Fruit fly (Drosophila melanogaster) whole organism, adult: ENCODE results near the gene sl.

Source experiments
- CG11617 ChIP-seq: fragments of 200-800 bp; sonication (Bioruptor generic); optimal IDR thresholded peaks from 2 replicates; lab custom pipeline; 2017; ENCODE audit warnings: mild to moderate bottlenecking, missing biosample characterization, missing genetic modification reagents, missing genetic modification characterization
- CG12768 ChIP-seq: fragments of 200-800 bp; sonication (Bioruptor generic); optimal IDR thresholded peaks from 2 replicates; lab custom pipeline; 2017; ENCODE audit warnings: missing biosample characterization, missing genetic modification characterization, mild to moderate bottlenecking, moderate library complexity, missing genetic modification reagents
- CG14711 ChIP-seq: fragments of 200-800 bp; sonication (Bioruptor generic); optimal IDR thresholded peaks from 2 replicates; lab custom pipeline; 2018; ENCODE audit warnings: missing biosample characterization, mild to moderate bottlenecking, missing genetic modification characterization, moderate library complexity
- CG1620 ChIP-seq: fragments of 200-800 bp; sonication (Bioruptor generic); optimal IDR thresholded peaks from 2 replicates; lab custom pipeline; 2016; ENCODE audit warnings: missing biosample characterization, missing genetic modification characterization
- CG33017 ChIP-seq: fragments of 200-800 bp; sonication (Bioruptor generic); optimal IDR thresholded peaks from 2 replicates; lab custom pipeline; 2018; ENCODE audit warnings: missing biosample characterization, mild to moderate bottlenecking, missing genetic modification characterization, moderate library complexity
- CG5204 ChIP-seq: fragments of 200-800 bp; sonication (Bioruptor generic); optimal IDR thresholded peaks from 2 replicates; lab custom pipeline; 2016; ENCODE audit warnings: missing biosample characterization, missing genetic modification characterization
- CG7045 ChIP-seq: fragments of 200-800 bp; sonication (Bioruptor generic); optimal IDR thresholded peaks from 2 replicates; lab custom pipeline; 2017; ENCODE audit warnings: missing biosample characterization, mild to moderate bottlenecking, missing genetic modification characterization
- CG7101 ChIP-seq: fragments of 200-800 bp; sonication (Bioruptor generic); optimal IDR thresholded peaks from 2 replicates; lab custom pipeline; 2018; ENCODE audit warnings: missing biosample characterization, mild to moderate bottlenecking, missing genetic modification characterization, moderate library complexity
- Clk ChIP-seq: fragments of 200-800 bp; sonication (Bioruptor generic); optimal IDR thresholded peaks from 2 replicates; lab custom pipeline; 2017; ENCODE audit warnings: missing biosample characterization, missing genetic modification characterization
- Crg-1 ChIP-seq: fragments of 200-800 bp; sonication (Bioruptor generic); optimal IDR thresholded peaks from 2 replicates; lab custom pipeline; 2016; ENCODE audit warnings: missing biosample characterization, missing genetic modification characterization
- Hr96 ChIP-seq: fragments of 200-800 bp; sonication (Bioruptor generic); optimal IDR thresholded peaks from 2 replicates; lab custom pipeline; 2016; ENCODE audit warnings: missing biosample characterization, missing genetic modification characterization
- Mnt ChIP-seq: fragments of 200-800 bp; sonication (Bioruptor generic); optimal IDR thresholded peaks from 2 replicates; lab custom pipeline; 2016; ENCODE audit warnings: missing biosample characterization, mild to moderate bottlenecking, missing genetic modification characterization
- bab1 ChIP-seq: fragments of 200-800 bp; sonication (Bioruptor generic); optimal IDR thresholded peaks from 3 replicates; lab custom pipeline; 2019; ENCODE audit warnings: missing biosample characterization, mild to moderate bottlenecking, missing genetic modification characterization, moderate library complexity
- cic ChIP-seq: fragments of 200-800 bp; sonication (Bioruptor generic); optimal IDR thresholded peaks from 2 replicates; lab custom pipeline; 2017; ENCODE audit warnings: missing biosample characterization, mild to moderate bottlenecking, missing genetic modification characterization, moderate library complexity
- cnc ChIP-seq, 2 experiments: fragments of >200 bp; optimal IDR thresholded peaks; 2 replicates each; lab custom pipeline; 2017
- kay ChIP-seq: fragments of 200-800 bp; sonication (Bioruptor generic); peaks from one replicate; lab custom pipeline; 2016; ENCODE audit warnings: missing biosample characterization, missing genetic modification characterization, borderline replicate concordance
- ovo ChIP-seq: fragments of 200-800 bp; sonication (Bioruptor generic); optimal IDR thresholded peaks from 2 replicates; lab custom pipeline; 2016; ENCODE audit warnings: missing biosample characterization, missing genetic modification characterization
- pad ChIP-seq: fragments of 200-800 bp; sonication (Bioruptor generic); optimal IDR thresholded peaks from 3 replicates; lab custom pipeline; 2017; ENCODE audit warnings: missing biosample characterization, missing genetic modification characterization, mild to moderate bottlenecking, moderate library complexity, missing genetic modification reagents
- tj ChIP-seq: fragments of 200-800 bp; sonication (Bioruptor generic); optimal IDR thresholded peaks from 3 replicates; lab custom pipeline; 2017; ENCODE audit warnings: missing biosample characterization, mild to moderate bottlenecking, missing genetic modification characterization, moderate library complexity
- toe ChIP-seq: fragments of 200-800 bp; sonication (Bioruptor generic); optimal IDR thresholded peaks from 2 replicates; lab custom pipeline; 2016; ENCODE audit warnings: missing biosample characterization, missing genetic modification characterization

Gene sl

dm6 chrX:16371923-16372322 is 21.8 kb downstream of the sl start:
- TF ChIP-seq Hr96 (GFP tag; lab: Kevin White, UChicago): no peak
- TF ChIP-seq cic (GFP tag; lab: Kevin White, UChicago): no peak
- TF ChIP-seq CG14711: no peak
- TF ChIP-seq kay (GFP tag; lab: Kevin White, UChicago): peak; percentile 30

- TF ChIP-seq CG12768 (GFP tag; lab: Kevin White, UChicago) (no peak), tj (GFP tag; lab: Kevin White, UChicago) (peak; percentile 36), kay (GFP tag; lab: Kevin White, UChicago) (peak; percentile 41)
Observed at dm6 chrX:16372492-16373350, 22.6 kb downstream of the sl start, which contains the start of gene Fur2. Fur2 (plus strand) TSS chrX:16373086.

- peak; percentile 6 for TF ChIP-seq tj (GFP tag; lab: Kevin White, UChicago)
- peak; percentile 13 for TF ChIP-seq bab1 (GFP tag; lab: Kevin White, UChicago)
- TF ChIP-seq CG14711: peak; percentile 34
- peak; percentile 6 for TF ChIP-seq CG7101 (tag; lab: Kevin White, UChicago)
- TF ChIP-seq Hr96 (GFP tag; lab: Kevin White, UChicago): no peak
Observed at dm6 chrX:16373541-16373940, 23.4 kb downstream of the sl start.

dm6 chrX:16374059-16374458 is 23.9 kb downstream of the sl start:
- TF ChIP-seq kay (GFP tag; lab: Kevin White, UChicago) (peak; percentile 58), Mnt (GFP tag; lab: Kevin White, UChicago) (no peak), CG7045 (GFP tag; lab: Kevin White, UChicago) (no peak), CG1620 (GFP tag; lab: Kevin White, UChicago) (no peak), pad (GFP tag; lab: Kevin White, UChicago) (peak; percentile 20), Crg-1 (GFP tag; lab: Kevin White, UChicago) (no peak), CG14711 (no peak), tj (GFP tag; lab: Kevin White, UChicago) (no peak), cnc (optimal IDR thresholded peaks at IDR 0.05; lab: Kevin White, UChicago) (no peak), cic (GFP tag; lab: Kevin White, UChicago) (no peak), ovo (GFP tag; lab: Kevin White, UChicago) (no peak), CG33017 (tag; lab: Kevin White, UChicago) (no peak)

dm6 chrX:16383667-16384515 is 33.8 kb downstream of the sl start:
- TF ChIP-seq tj (GFP tag; lab: Kevin White, UChicago) (peak; percentile 38), toe (GFP tag; lab: Kevin White, UChicago) (no peak), bab1 (GFP tag; lab: Kevin White, UChicago) (no peak), CG11617 (GFP tag; lab: Kevin White, UChicago) (peak; percentile 11), Hr96 (GFP tag; lab: Kevin White, UChicago) (no peak), Crg-1 (GFP tag; lab: Kevin White, UChicago) (peak; percentile 77), kay (GFP tag; lab: Kevin White, UChicago) (peak; percentile 94), cic (GFP tag; lab: Kevin White, UChicago) (peak; percentile 10), CG5204 (GFP tag; lab: Kevin White, UChicago) (no peak), CG12768 (GFP tag; lab: Kevin White, UChicago) (no peak), CG33017 (tag; lab: Kevin White, UChicago) (peak; percentile 50), Clk (GFP tag; lab: Kevin White, UChicago) (no peak), CG7045 (GFP tag; lab: Kevin White, UChicago) (peak; percentile 38), ovo (GFP tag; lab: Kevin White, UChicago) (peak; percentile 63), CG7101 (tag; lab: Kevin White, UChicago) (peak; percentile 89), Mnt (GFP tag; lab: Kevin White, UChicago) (no peak), cnc (optimal IDR thresholded peaks at IDR 0.05; lab: Kevin White, UChicago) (no peak), CG1620 (GFP tag; lab: Kevin White, UChicago) (peak; percentile 46), CG14711 (peak; percentile 73), pad (GFP tag; lab: Kevin White, UChicago) (peak; percentile 41)
